Worm (Caenorhabditis elegans): Measurements from ENCODE around the gene C33F10.12.
A peak's percentile ranks its signal among the peaks of the same experiment; 100 is the strongest.
"Not testable (repeated sequence)": the region's sequence is repeated elsewhere in the genome, so short reads cannot be mapped to it uniquely, and the experiment has no call there.

Gene C33F10.12

ce11 chrII:4860260-4860659, 22.7 kb upstream of the C33F10.12 start, which contains the start of the genes nspd-5 and F11G11.4:
Gene nspd-5 (minus strand): TSS chrII:4860360.
Gene F11G11.4 (plus strand): TSS chrII:4860594.
- TF ChIP-seq aly-2, lsy-12, ceh-16 (tag; optimal IDR thresholded peaks at IDR 0.05): not testable (repeated sequence)

ce11 chrII:4858906-4859411, 21.4 kb upstream of the C33F10.12 start:
- TF ChIP-seq elt-1 (tag; optimal IDR thresholded peaks at IDR 0.05) (no peak), unc-39 (tag; optimal IDR thresholded peaks at IDR 0.05) (no peak), fkh-10 (GFP tag; optimal IDR thresholded peaks at IDR 0.05) (no peak), tbx-2 (tag; optimal IDR thresholded peaks at IDR 0.05) (no peak), nhr-67 (tag; optimal IDR thresholded peaks at IDR 0.05) (no peak), nhr-12 (tag; optimal IDR thresholded peaks at IDR 0.05) (no peak), sea-2 (GFP tag; optimal IDR thresholded peaks at IDR 0.05) (no peak), ama-1 (optimal IDR thresholded peaks at IDR 0.05) (peak; percentile 46), ztf-11 (tag; optimal IDR thresholded peaks at IDR 0.05) (no peak), lsy-12 (tag; optimal IDR thresholded peaks at IDR 0.05) (peak; percentile 12), unc-62 (GFP tag; optimal IDR thresholded peaks at IDR 0.05) (no peak), mdl-1 (tag; optimal IDR thresholded peaks at IDR 0.05) (no peak), jun-1 (tag; optimal IDR thresholded peaks at IDR 0.05) (no peak), nfya-1 (tag; optimal IDR thresholded peaks at IDR 0.05; ENCODE audit: insufficient read depth) (no peak), nhr-11 (tag; optimal IDR thresholded peaks at IDR 0.05) (no peak), nhr-28 (tag; optimal IDR thresholded peaks at IDR 0.05) (no peak), hmg-11 (tag; optimal IDR thresholded peaks at IDR 0.05) (no peak), aly-2 (tag; optimal IDR thresholded peaks at IDR 0.05) (no peak), nhr-25 (tag; optimal IDR thresholded peaks at IDR 0.05) (no peak), ceh-28 (tag; optimal IDR thresholded peaks at IDR 0.05) (no peak), R02D3.7 (tag; optimal IDR thresholded peaks at IDR 0.05) (no peak), elt-2 (tag; optimal IDR thresholded peaks at IDR 0.05) (peak; percentile 4), pqm-1 (tag; optimal IDR thresholded peaks at IDR 0.05) (no peak), nhr-43 (tag; optimal IDR thresholded peaks at IDR 0.05; ENCODE audit: poor library complexity, severe bottlenecking) (no peak), lin-15B (tag; optimal IDR thresholded peaks at IDR 0.05) (no peak), eor-1 (tag; optimal IDR thresholded peaks at IDR 0.05) (no peak)

ce11 chrII:4857873-4858364, 20.4 kb upstream of the C33F10.12 start, which contains the start of gene F11G11.5:
Gene F11G11.5 (plus strand): TSS chrII:4857923.
- no peak for TF ChIP-seq unc-62 (GFP tag; optimal IDR thresholded peaks at IDR 0.05)
- no peak for TF ChIP-seq nfya-1 (tag; optimal IDR thresholded peaks at IDR 0.05; ENCODE audit: insufficient read depth)
- TF ChIP-seq nhr-43 (tag; optimal IDR thresholded peaks at IDR 0.05; ENCODE audit: poor library complexity, severe bottlenecking) = peak; percentile 4
- TF ChIP-seq ama-1 (optimal IDR thresholded peaks at IDR 0.05) = peak; percentile 76
- TF ChIP-seq snpc-4 (tag; optimal IDR thresholded peaks at IDR 0.05) = no peak
- TF ChIP-seq nhr-67 (tag; optimal IDR thresholded peaks at IDR 0.05) = no peak
- TF ChIP-seq elt-1 (tag; optimal IDR thresholded peaks at IDR 0.05) = no peak
- no peak for TF ChIP-seq nhr-76 (tag; optimal IDR thresholded peaks at IDR 0.05)

DNA sequence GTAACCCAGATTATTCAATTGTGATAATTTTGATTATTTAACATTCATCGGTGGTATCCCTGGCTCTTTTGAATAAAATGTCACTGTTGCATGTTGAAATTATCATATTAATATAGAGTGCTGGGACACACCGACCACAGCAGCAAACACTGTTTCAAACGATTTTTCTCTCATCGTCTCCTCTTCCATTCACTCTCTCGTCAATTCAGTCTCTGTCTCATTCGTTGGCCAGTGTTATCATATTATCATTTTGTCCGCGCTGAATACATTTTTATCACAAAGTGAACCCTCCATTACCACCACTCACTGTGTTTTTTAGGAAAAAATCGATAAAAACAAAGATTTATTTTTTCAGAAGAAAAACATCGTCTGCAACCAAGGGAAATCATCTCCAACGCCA, 19.5 kb upstream of the C33F10.12 start:
- TF ChIP-seq nfya-1 (tag; optimal IDR thresholded peaks at IDR 0.05; ENCODE audit: insufficient read depth) (peak; percentile 26), unc-62 (GFP tag; optimal IDR thresholded peaks at IDR 0.05) (no peak), elt-2 (tag; optimal IDR thresholded peaks at IDR 0.05) (peak; percentile 96), nhr-76 (tag; optimal IDR thresholded peaks at IDR 0.05) (no peak), R02D3.7 (tag; optimal IDR thresholded peaks at IDR 0.05) (no peak), ceh-9 (tag; optimal IDR thresholded peaks at IDR 0.05) (no peak), tbx-2 (tag; optimal IDR thresholded peaks at IDR 0.05) (no peak), nhr-25 (tag; optimal IDR thresholded peaks at IDR 0.05) (peak; percentile 23), ceh-28 (tag; optimal IDR thresholded peaks at IDR 0.05) (peak; percentile 10), lsy-12 (tag; optimal IDR thresholded peaks at IDR 0.05) (peak; percentile 36), mdl-1 (tag; optimal IDR thresholded peaks at IDR 0.05) (no peak), pqm-1 (tag; optimal IDR thresholded peaks at IDR 0.05) (peak; percentile 25), pha-4 (tag; optimal IDR thresholded peaks at IDR 0.05) (peak; percentile 4), ama-1 (optimal IDR thresholded peaks at IDR 0.05) (peak; percentile 69)

- TF ChIP-seq egl-5 (tag; optimal IDR thresholded peaks at IDR 0.05) (no peak), zag-1 (tag; optimal IDR thresholded peaks at IDR 0.05) (no peak), daf-12 (tag; optimal IDR thresholded peaks at IDR 0.05) (no peak), R02D3.7 (tag; optimal IDR thresholded peaks at IDR 0.05) (no peak), fkh-10 (GFP tag; optimal IDR thresholded peaks at IDR 0.05) (no peak), elt-1 (tag; optimal IDR thresholded peaks at IDR 0.05) (peak; percentile 90), snpc-4 (tag; optimal IDR thresholded peaks at IDR 0.05) (no peak), tbx-2 (tag; optimal IDR thresholded peaks at IDR 0.05) (no peak), mdl-1 (tag; optimal IDR thresholded peaks at IDR 0.05) (no peak), skn-1 (tag; optimal IDR thresholded peaks at IDR 0.05) (no peak), fos-1 (tag; optimal IDR thresholded peaks at IDR 0.05) (no peak), nhr-43 (tag; optimal IDR thresholded peaks at IDR 0.05; ENCODE audit: poor library complexity, severe bottlenecking) (no peak), lsy-12 (tag; optimal IDR thresholded peaks at IDR 0.05) (no peak), ZK546.5 (tag; optimal IDR thresholded peaks at IDR 0.05) (no peak), aly-2 (tag; optimal IDR thresholded peaks at IDR 0.05) (no peak), mml-1 (tag; optimal IDR thresholded peaks at IDR 0.05) (no peak), nhr-23 (tag; optimal IDR thresholded peaks at IDR 0.05) (peak; percentile 40), nhr-25 (tag; optimal IDR thresholded peaks at IDR 0.05) (peak; percentile 54), lin-39 (tag; optimal IDR thresholded peaks at IDR 0.05) (no peak), unc-39 (tag; optimal IDR thresholded peaks at IDR 0.05) (no peak), jun-1 (tag; optimal IDR thresholded peaks at IDR 0.05) (peak; percentile 10), lin-15B (tag; optimal IDR thresholded peaks at IDR 0.05) (no peak), nhr-237 (tag; optimal IDR thresholded peaks at IDR 0.05) (no peak), nhr-76 (tag; optimal IDR thresholded peaks at IDR 0.05) (no peak), pqm-1 (tag; optimal IDR thresholded peaks at IDR 0.05) (no peak)
These were observed 18.6 kb upstream of the C33F10.12 start for ce11 chrII:4856113-4856512.
